Worm (Caenorhabditis elegans) whole organism, mixed stage, embryonic: Measurements from ENCODE around the gene col-167.

Source experiments
- bed-3 ChIP-seq: fragments of 200-800 bp; sonication (Bioruptor generic); optimal IDR thresholded peaks from 3 replicates; lab custom pipeline; 2018; ENCODE audit warnings: mild to moderate bottlenecking, missing genetic modification characterization, moderate library complexity, missing compliant biosample characterization
- blmp-1 ChIP-seq: fragments of 150-350 bp; optimal IDR thresholded peaks from 2 replicates; lab custom pipeline; 2014; ENCODE audit warnings: missing biosample characterization, missing genetic modification characterization
- ceh-39 ChIP-seq: fragments of 150-350 bp; optimal IDR thresholded peaks from 2 replicates; lab custom pipeline; 2014; ENCODE audit warnings: missing biosample characterization, missing genetic modification characterization
- ceh-83 ChIP-seq: fragments of 200-800 bp; sonication (Bioruptor generic); optimal IDR thresholded peaks from 2 replicates; lab custom pipeline; 2018; ENCODE audit warnings: mild to moderate bottlenecking, missing genetic modification characterization, missing compliant biosample characterization
- ces-1 ChIP-seq: fragments of 150-350 bp; optimal IDR thresholded peaks from 2 replicates; lab custom pipeline; 2014; ENCODE audit warnings: missing biosample characterization, missing genetic modification reagents, missing genetic modification characterization
- cnd-1 ChIP-seq: fragments of 200-800 bp; sonication (Bioruptor generic); optimal IDR thresholded peaks from 2 replicates; lab custom pipeline; 2018; ENCODE audit warnings: mild to moderate bottlenecking, missing genetic modification characterization, missing compliant biosample characterization
- drap-1 ChIP-seq: fragments of 200-800 bp; sonication (Bioruptor generic); optimal IDR thresholded peaks from 3 replicates; lab custom pipeline; 2018; ENCODE audit warnings: mild to moderate bottlenecking, missing genetic modification characterization, missing compliant biosample characterization
- elt-3 ChIP-seq: fragments of 150-350 bp; optimal IDR thresholded peaks from 2 replicates; lab custom pipeline; 2014; ENCODE audit warnings: missing biosample characterization, missing genetic modification characterization
- ham-2 ChIP-seq: fragments of 200-800 bp; sonication (Bioruptor generic); optimal IDR thresholded peaks from 2 replicates; lab custom pipeline; 2018; ENCODE audit warnings: mild to moderate bottlenecking, missing genetic modification characterization, missing compliant biosample characterization
- hlh-1 ChIP-seq: fragments of 150-350 bp; optimal IDR thresholded peaks from 2 replicates; lab custom pipeline; 2014; ENCODE audit warnings: missing biosample characterization, missing genetic modification reagents, missing genetic modification characterization
- lin-13 ChIP-seq: fragments of 150-350 bp; optimal IDR thresholded peaks from 2 replicates; lab custom pipeline; 2014; ENCODE audit warnings: missing biosample characterization, missing genetic modification characterization
- lin-32 ChIP-seq: fragments of 200-800 bp; sonication (Bioruptor generic); optimal IDR thresholded peaks from 2 replicates; lab custom pipeline; 2018; ENCODE audit warnings: mild to moderate bottlenecking, missing genetic modification characterization, missing compliant biosample characterization
- lsy-2 ChIP-seq: fragments of 150-350 bp; optimal IDR thresholded peaks from 2 replicates; lab custom pipeline; 2014; ENCODE audit warnings: missing biosample characterization, missing genetic modification characterization
- mab-5 ChIP-seq: fragments of 150-350 bp; optimal IDR thresholded peaks from 2 replicates; lab custom pipeline; 2014; ENCODE audit warnings: missing biosample characterization, missing genetic modification characterization
- mep-1 ChIP-seq: fragments of 150-350 bp; optimal IDR thresholded peaks from 2 replicates; lab custom pipeline; 2017; ENCODE audit warnings: missing biosample characterization, missing genetic modification reagents, missing genetic modification characterization, inconsistent platforms
- mls-2 ChIP-seq: sonication (generic microtip); optimal IDR thresholded peaks from 2 replicates; lab custom pipeline; 2016; ENCODE audit warnings: mild to moderate bottlenecking, missing genetic modification characterization, moderate library complexity, missing compliant biosample characterization
- nhr-12 ChIP-seq: fragments of 150-350 bp; optimal IDR thresholded peaks from 2 replicates; lab custom pipeline; 2014; ENCODE audit warnings: missing biosample characterization, missing genetic modification characterization
- nhr-2 ChIP-seq: fragments of 150-350 bp; optimal IDR thresholded peaks from 2 replicates; lab custom pipeline; 2014; ENCODE audit warnings: missing biosample characterization, missing genetic modification characterization
- nhr-28 ChIP-seq: fragments of 150-350 bp; optimal IDR thresholded peaks from 2 replicates; lab custom pipeline; 2014; ENCODE audit warnings: missing biosample characterization, missing genetic modification characterization
- nhr-76 ChIP-seq: sonication (generic microtip); optimal IDR thresholded peaks from 2 replicates; lab custom pipeline; 2017; ENCODE audit warnings: missing biosample characterization, missing genetic modification characterization
- pha-4 ChIP-seq: fragments of 150-350 bp; optimal IDR thresholded peaks from 2 replicates; lab custom pipeline; 2018; ENCODE audit warnings: missing biosample characterization, missing genetic modification reagents, missing genetic modification characterization
- sem-2 ChIP-seq: fragments of 200-800 bp; sonication (Bioruptor generic); optimal IDR thresholded peaks from 2 replicates; lab custom pipeline; 2018; ENCODE audit warnings: mild to moderate bottlenecking, missing genetic modification characterization, missing compliant biosample characterization
- snpc-4 ChIP-seq: fragments of 150-350 bp; optimal IDR thresholded peaks from 2 replicates; lab custom pipeline; 2014; ENCODE audit warnings: missing biosample characterization, missing genetic modification characterization
- sptf-1 ChIP-seq: sonication (generic microtip); optimal IDR thresholded peaks from 2 replicates; lab custom pipeline; 2017; ENCODE audit warnings: mild to moderate bottlenecking, missing genetic modification characterization, moderate library complexity, missing compliant biosample characterization
- tbx-8 ChIP-seq: fragments of 200-800 bp; sonication (Bioruptor generic); optimal IDR thresholded peaks from 2 replicates; lab custom pipeline; 2018; ENCODE audit warnings: mild to moderate bottlenecking, missing genetic modification characterization, moderate library complexity, missing compliant biosample characterization
- unc-120 ChIP-seq: sonication (generic microtip); optimal IDR thresholded peaks from 2 replicates; lab custom pipeline; 2017; ENCODE audit warnings: missing genetic modification characterization, missing compliant biosample characterization; ENCODE audit not compliant: poor library complexity, severe bottlenecking
- unc-39 ChIP-seq: fragments of 150-350 bp; optimal IDR thresholded peaks from 2 replicates; lab custom pipeline; 2014; ENCODE audit warnings: missing biosample characterization, missing genetic modification characterization
- unc-62 ChIP-seq: fragments of 150-350 bp; optimal IDR thresholded peaks from 2 replicates; lab custom pipeline; 2014; ENCODE audit warnings: missing biosample characterization, missing genetic modification reagents, missing genetic modification characterization
- zip-8 ChIP-seq: fragments of 150-350 bp; optimal IDR thresholded peaks from 2 replicates; lab custom pipeline; 2014; ENCODE audit warnings: missing biosample characterization, missing genetic modification characterization
- ztf-11 ChIP-seq: fragments of 150-350 bp; optimal IDR thresholded peaks from 2 replicates; lab custom pipeline; 2014; ENCODE audit warnings: missing biosample characterization, missing genetic modification characterization

Gene col-167

DNA sequence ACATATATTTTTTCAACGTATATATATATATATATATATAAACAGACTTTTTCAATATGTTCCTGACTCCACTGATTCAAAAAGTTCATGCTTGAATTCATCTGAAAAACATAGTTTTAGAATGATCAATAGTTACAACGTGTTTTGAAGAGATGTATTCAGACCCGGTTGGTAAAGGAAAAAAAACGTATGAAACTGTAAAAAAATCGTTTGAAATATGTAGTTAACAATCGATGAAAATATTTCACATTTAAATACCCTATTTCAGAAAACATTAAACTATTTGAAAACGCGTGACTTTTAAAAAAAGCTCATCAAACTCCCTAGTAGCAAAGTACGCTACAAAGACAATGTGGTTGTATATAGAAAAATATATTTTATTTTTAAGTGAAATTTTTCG lies 37.4 kb downstream of the col-167 start, which contains the start of gene C03B1.14:
Gene C03B1.14 (minus strand): TSS at position 101 of the 400 bp plus-strand sequence.
- no peak for TF ChIP-seq ztf-11
- no peak for TF ChIP-seq sem-2
- TF ChIP-seq zip-8 (tag; lab: Kevin White, UChicago): no peak
- no peak for TF ChIP-seq nhr-28 (tag; lab: Kevin White, UChicago)
- no peak for TF ChIP-seq nhr-2
- TF ChIP-seq lsy-2 (tag; lab: Kevin White, UChicago): no peak
- TF ChIP-seq cnd-1 (tag; lab: Kevin White, UChicago): no peak
- TF ChIP-seq ces-1: no peak
- TF ChIP-seq ceh-83 (GFP tag; lab: Kevin White, UChicago): no peak
- no peak for TF ChIP-seq unc-39 (tag; lab: Kevin White, UChicago)
- TF ChIP-seq ceh-39 (tag; lab: Kevin White, UChicago): no peak
- TF ChIP-seq lin-13: no peak
- TF ChIP-seq hlh-1 (tag; lab: Kevin White, UChicago): no peak
- TF ChIP-seq bed-3 (GFP tag; lab: Kevin White, UChicago): no peak
- TF ChIP-seq unc-62 (GFP tag; lab: Kevin White, UChicago): no peak

- TF ChIP-seq hlh-1 (tag; lab: Kevin White, UChicago) (no peak), lin-32 (no peak), unc-39 (tag; lab: Kevin White, UChicago) (no peak), nhr-76 (no peak), mls-2 (no peak), drap-1 (GFP tag; lab: Kevin White, UChicago) (no peak), lin-13 (no peak), sem-2 (no peak), mab-5 (tag; lab: Kevin White, UChicago) (no peak), ztf-11 (no peak)
These were observed 40.9 kb downstream of the col-167 start, which contains the start of gene C03B1.4 for ce11 chrX:6364196-6364595. Gene C03B1.4 (plus strand): TSS chrX:6364496.

ce11 chrX:6365715-6366114 lies 42.4 kb downstream of the col-167 start, which contains the start of gene C03B1.3:
Gene C03B1.3 (plus strand): TSS chrX:6366015.
- TF ChIP-seq blmp-1 (tag; lab: Kevin White, UChicago) (no peak), nhr-2 (no peak), tbx-8 (GFP tag; lab: Kevin White, UChicago) (no peak), elt-3 (tag; lab: Kevin White, UChicago) (no peak), mep-1 (no peak), ceh-39 (tag; lab: Kevin White, UChicago) (no peak), cnd-1 (tag; lab: Kevin White, UChicago) (no peak), unc-62 (GFP tag; lab: Kevin White, UChicago) (no peak), pha-4 (tag; lab: Kevin White, UChicago) (no peak)

DNA sequence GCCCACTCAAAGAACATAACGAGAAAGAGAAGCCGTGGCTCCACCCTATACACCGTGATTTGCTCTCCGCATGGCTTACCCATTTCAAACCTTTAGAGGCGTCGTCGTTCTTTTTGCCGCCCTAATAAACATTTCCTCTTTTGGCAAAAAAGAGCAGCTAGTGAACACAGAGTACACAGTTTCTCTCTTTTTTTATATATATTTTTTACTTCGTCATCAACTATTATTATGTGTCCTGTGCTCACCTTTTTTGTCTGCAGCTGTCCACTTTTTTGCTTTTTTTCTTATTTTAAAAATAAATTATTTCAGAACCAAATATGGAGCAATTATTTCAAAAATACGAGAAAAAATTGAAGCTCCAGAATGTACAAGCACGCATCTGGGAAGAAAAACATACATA lies 46.4 kb downstream of the col-167 start, which contains the start of gene C03B1.2:
Gene C03B1.2 (plus strand): TSS at position 301 of the 400 bp plus-strand sequence.
- TF ChIP-seq zip-8 (tag; lab: Kevin White, UChicago) (no peak), snpc-4 (tag; lab: Kevin White, UChicago) (no peak), sem-2 (no peak), hlh-1 (tag; lab: Kevin White, UChicago) (no peak), blmp-1 (tag; lab: Kevin White, UChicago) (no peak), unc-120 (no peak), nhr-28 (tag; lab: Kevin White, UChicago) (no peak), unc-39 (tag; lab: Kevin White, UChicago) (no peak), unc-62 (GFP tag; lab: Kevin White, UChicago) (no peak), mab-5 (tag; lab: Kevin White, UChicago) (no peak), sptf-1 (tag; lab: Kevin White, UChicago) (no peak), nhr-76 (no peak), mep-1 (no peak), ces-1 (no peak), nhr-12 (tag; lab: Kevin White, UChicago) (no peak), ham-2 (no peak), cnd-1 (tag; lab: Kevin White, UChicago) (no peak), elt-3 (tag; lab: Kevin White, UChicago) (no peak), pha-4 (tag; lab: Kevin White, UChicago) (no peak), ceh-39 (tag; lab: Kevin White, UChicago) (no peak)
